Fruit fly (Drosophila melanogaster): ENCODE results near the gene CG14143.

Gene CG14143

dm6 chr3L:11097982-11098663 lies 36.7 kb upstream of the CG14143 start, which contains the start of the genes Irbp18 and APP-BP1 (continued):
- TF ChIP-seq CG42726 (GFP tag; IDR thresholded peaks at IDR 0.05; ENCODE audit: partially characterized antibody) (no peak), ash1 (GFP tag; optimal IDR thresholded peaks at IDR 0.05) (peak; percentile 11), shn (GFP tag; optimal IDR thresholded peaks at IDR 0.05) (peak; percentile 90), CG13775 (GFP tag; optimal IDR thresholded peaks at IDR 0.05) (peak; percentile 96), Adf1 (GFP tag; IDR thresholded peaks at IDR 0.05) (peak; percentile 72), Bteb2 (GFP tag; optimal IDR thresholded peaks at IDR 0.05) (peak; percentile 94), eyg (GFP tag; optimal IDR thresholded peaks at IDR 0.05) (peak; percentile 79), chif (GFP tag; optimal IDR thresholded peaks at IDR 0.05) (peak; percentile 84 to 95), dan (GFP tag; IDR thresholded peaks at IDR 0.05) (no peak), CG12391 (tag; optimal IDR thresholded peaks at IDR 0.05) (peak; percentile 96), en (GFP tag; optimal IDR thresholded peaks at IDR 0.05) (peak; percentile 83), pum (GFP tag; optimal IDR thresholded peaks at IDR 0.05) (peak; percentile 93), CG7271 (tag; optimal IDR thresholded peaks at IDR 0.05) (peak; percentile 55), CG15601 (tag; optimal IDR thresholded peaks at IDR 0.05) (peak; percentile 76), CG1647 (GFP tag; optimal IDR thresholded peaks at IDR 0.05) (peak; percentile 91), CG18764 (GFP tag; optimal IDR thresholded peaks at IDR 0.05) (peak; percentile 92), nmo (GFP tag; optimal IDR thresholded peaks at IDR 0.05) (peak; percentile 96), sc (optimal IDR thresholded peaks at IDR 0.05) (no peak), sc (GFP tag; optimal IDR thresholded peaks at IDR 0.05) (peak; percentile 90), sna (GFP tag; IDR thresholded peaks at IDR 0.05; ENCODE audit: partially characterized antibody) (no peak), klu (GFP tag; IDR thresholded peaks at IDR 0.05) (peak; percentile 80; the same call in 1 of the 2 replicates), CG11093 (GFP tag; IDR thresholded peaks at IDR 0.05) (peak; percentile 71; the same call in 1 of the 3 replicates), CG10979 (tag; optimal IDR thresholded peaks at IDR 0.05) (peak; percentile 90), HLH3B (GFP tag; IDR thresholded peaks at IDR 0.05) (peak; percentile 75), stwl (tag; optimal IDR thresholded peaks at IDR 0.05) (peak; percentile 68), CG12071 (GFP tag; optimal IDR thresholded peaks at IDR 0.05) (peak; percentile 83), CG9817 (tag; optimal IDR thresholded peaks at IDR 0.05) (peak; percentile 84), esg (GFP tag; conservative IDR thresholded peaks at IDR 0.05) (peak; percentile 83), CG12942 (GFP tag; optimal IDR thresholded peaks at IDR 0.05) (peak; percentile 90), Dref (GFP tag; IDR thresholded peaks at IDR 0.05) (no peak), chn (GFP tag; optimal IDR thresholded peaks at IDR 0.05) (peak; percentile 96), fd64A (GFP tag; optimal IDR thresholded peaks at IDR 0.05) (peak; percentile 81), amos (GFP tag; IDR thresholded peaks at IDR 0.05; ENCODE audit: partially characterized antibody) (no peak; the same call in 1 of the 2 replicates), Xrp1 (GFP tag; IDR thresholded peaks at IDR 0.05) (peak; percentile 93), CG15011 (GFP tag; optimal IDR thresholded peaks at IDR 0.05) (peak; percentile 91), bcd (GFP tag; optimal IDR thresholded peaks at IDR 0.05) (peak; percentile 95), org-1 (GFP tag; optimal IDR thresholded peaks at IDR 0.05) (peak; percentile 91), Chrac-16 (GFP tag; optimal IDR thresholded peaks at IDR 0.05) (peak; percentile 93), CG18011 (GFP tag; optimal IDR thresholded peaks at IDR 0.05) (peak; percentile 88), CG7963 (GFP tag; IDR thresholded peaks at IDR 0.05; ENCODE audit: partially characterized antibody) (no peak), Dek (tag; optimal IDR thresholded peaks at IDR 0.05) (peak; percentile 92), CG4282 (GFP tag; optimal IDR thresholded peaks at IDR 0.05) (peak; percentile 89), tna (GFP tag; IDR thresholded peaks at IDR 0.05; ENCODE audit: partially characterized antibody) (no peak), Optix (GFP tag; IDR thresholded peaks at IDR 0.05) (peak; percentile 85), Lim3 (GFP tag; IDR thresholded peaks at IDR 0.05) (peak; percentile 47; the same call in 1 of the 2 replicates), Side (GFP tag; optimal IDR thresholded peaks at IDR 0.05) (peak; percentile 92), Max (GFP tag; optimal IDR thresholded peaks at IDR 0.05) (peak; percentile 97), lilli (GFP tag; optimal IDR thresholded peaks at IDR 0.05) (peak; percentile 97), wek (GFP tag; optimal IDR thresholded peaks at IDR 0.05) (peak; percentile 70)

Data from whole organism, embryonic.